Worm (Caenorhabditis elegans): ENCODE results near the gene F22F7.4.

- TF ChIP-seq nhr-237 (tag; optimal IDR thresholded peaks at IDR 0.05) = no peak
- TF ChIP-seq unc-62 (GFP tag; optimal IDR thresholded peaks at IDR 0.05) = no peak
- no peak for TF ChIP-seq elt-3 (tag; optimal IDR thresholded peaks at IDR 0.05)
- TF ChIP-seq pha-4 (tag; optimal IDR thresholded peaks at IDR 0.05) = no peak
- no peak for TF ChIP-seq nhr-12 (tag; optimal IDR thresholded peaks at IDR 0.05)
- no peak for TF ChIP-seq ham-2 (GFP tag; optimal IDR thresholded peaks at IDR 0.05)
- TF ChIP-seq ceh-83 (GFP tag; optimal IDR thresholded peaks at IDR 0.05) = no peak
- no peak for TF ChIP-seq elt-1 (tag; optimal IDR thresholded peaks at IDR 0.05; ENCODE audit: borderline replicate concordance, insufficient read depth)
- no peak for TF ChIP-seq unc-39 (tag; optimal IDR thresholded peaks at IDR 0.05)
- no peak for TF ChIP-seq ceh-43 (GFP tag; optimal IDR thresholded peaks at IDR 0.05)
- no peak for TF ChIP-seq lsy-2 (tag; optimal IDR thresholded peaks at IDR 0.05)
- TF ChIP-seq snpc-4 (tag; optimal IDR thresholded peaks at IDR 0.05) = no peak
- TF ChIP-seq ces-1 (GFP tag; optimal IDR thresholded peaks at IDR 0.05) = no peak
- TF ChIP-seq tbx-8 (GFP tag; optimal IDR thresholded peaks at IDR 0.05) = no peak
These were observed 29.4 kb upstream of the F22F7.4 start for ce11 chrV:2135323-2135722.

Measured in whole organism, mixed stage, embryonic.